Worm (Caenorhabditis elegans): Measurements from ENCODE around the gene ifet-1.
A peak's percentile ranks its signal among the peaks of the same experiment; 100 is the strongest.

The ifet-1 gene

DNA sequence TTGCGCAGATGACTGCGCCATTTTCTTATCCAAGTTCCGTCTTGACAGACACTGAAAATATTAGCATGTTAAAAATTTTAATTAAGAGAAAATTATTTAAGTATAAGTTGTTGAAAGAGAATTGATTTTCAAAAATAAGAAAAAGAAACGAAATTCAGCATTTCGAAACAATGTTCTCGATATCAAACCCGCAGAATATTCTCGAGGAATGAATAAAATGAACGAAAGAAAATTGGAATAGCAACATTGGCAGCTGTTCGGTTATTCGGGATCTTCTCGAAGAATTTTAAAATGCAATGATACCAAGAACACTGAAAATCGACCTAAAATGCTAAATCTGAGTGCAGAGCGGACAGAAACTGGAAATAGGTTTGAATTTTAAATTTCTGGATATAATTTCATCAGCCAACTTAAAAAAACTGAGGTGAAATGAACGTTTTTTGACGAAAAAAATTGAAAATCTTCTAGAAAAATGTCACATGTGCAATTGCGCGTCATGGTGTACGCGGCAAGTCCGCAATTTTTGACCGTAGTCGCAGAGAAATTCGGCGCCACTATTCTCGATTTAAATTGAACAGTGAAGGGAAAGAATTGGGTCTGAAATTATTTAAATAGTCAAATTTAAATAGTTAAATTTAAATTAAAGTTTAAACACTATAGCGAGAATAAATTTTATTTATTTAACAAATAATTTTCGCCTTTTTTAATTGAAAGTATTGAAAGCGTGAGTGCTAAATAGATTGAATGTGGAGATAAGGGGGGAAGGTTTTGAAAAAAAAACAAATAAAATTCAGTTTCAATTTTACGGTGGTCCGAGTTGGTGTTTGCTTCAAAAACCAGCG, 33.3 kb upstream of the ifet-1 start, which contains the start of the genes cct-5 and F25F2.1 (continued):
- no peak for TF ChIP-seq daf-12 (tag; optimal IDR thresholded peaks at IDR 0.05)
- no peak for TF ChIP-seq R02D3.7 (tag; optimal IDR thresholded peaks at IDR 0.05)
- TF ChIP-seq nhr-12 (tag; optimal IDR thresholded peaks at IDR 0.05) = no peak
- TF ChIP-seq elt-1 (tag; optimal IDR thresholded peaks at IDR 0.05) = peak; percentile 39
- TF ChIP-seq ceh-28 (tag; optimal IDR thresholded peaks at IDR 0.05) = no peak
- TF ChIP-seq hmg-11 (tag; optimal IDR thresholded peaks at IDR 0.05) = peak; percentile 72
- TF ChIP-seq mml-1 (tag; optimal IDR thresholded peaks at IDR 0.05) = no peak

DNA sequence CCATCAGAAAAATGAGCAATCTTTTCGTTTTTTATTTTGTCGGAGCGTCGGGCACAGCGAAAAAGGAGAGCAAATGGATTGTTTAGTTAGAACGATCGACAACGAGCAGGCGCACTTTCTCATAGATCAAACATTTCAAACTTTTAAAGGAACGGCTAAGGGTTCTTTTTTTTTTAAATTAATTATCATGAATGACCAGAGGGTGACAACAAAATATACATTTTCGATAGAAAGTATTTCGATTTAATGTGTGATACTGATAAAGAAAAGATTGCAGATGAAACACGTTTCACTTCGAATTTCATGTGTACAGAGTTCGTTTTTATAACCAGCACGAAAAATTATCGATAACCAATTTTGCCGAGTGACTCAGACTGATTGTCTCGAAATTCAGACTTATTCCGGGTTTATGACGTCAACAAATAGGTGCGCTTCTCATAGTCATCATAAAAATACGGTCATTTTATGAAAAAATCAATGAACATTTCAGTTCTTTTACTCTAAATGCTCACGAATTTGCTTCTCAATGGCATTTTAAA, 31.7 kb upstream of the ifet-1 start:
- TF ChIP-seq elt-2 (tag; optimal IDR thresholded peaks at IDR 0.05) = peak; percentile 74
- TF ChIP-seq egl-27 (tag; optimal IDR thresholded peaks at IDR 0.05) = no peak
- TF ChIP-seq pqm-1 (tag; optimal IDR thresholded peaks at IDR 0.05) = peak; percentile 90
- TF ChIP-seq jun-1 (tag; optimal IDR thresholded peaks at IDR 0.05) = peak; percentile 12

DNA sequence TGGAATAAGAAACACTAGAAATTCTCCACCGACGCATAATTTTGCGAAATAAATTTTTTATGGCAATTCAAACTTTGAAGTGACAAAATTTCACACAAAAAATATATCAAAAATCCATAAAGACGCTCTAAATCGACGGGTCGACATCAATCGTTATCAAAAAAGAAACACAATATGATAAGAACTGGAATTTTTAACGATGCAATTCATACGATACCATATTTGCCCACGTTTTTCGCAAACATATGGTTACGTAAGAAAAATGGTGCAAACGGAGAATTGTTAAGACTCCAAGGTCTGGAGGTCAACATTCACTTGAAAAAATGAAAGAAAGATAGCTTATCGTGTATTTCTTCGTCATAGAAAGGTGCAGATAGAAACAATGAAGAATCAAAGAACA, 31.2 kb upstream of the ifet-1 start:
- TF ChIP-seq nhr-77 (tag; optimal IDR thresholded peaks at IDR 0.05) (no peak), fkh-10 (GFP tag; optimal IDR thresholded peaks at IDR 0.05) (no peak), zag-1 (tag; optimal IDR thresholded peaks at IDR 0.05) (no peak), nhr-11 (tag; optimal IDR thresholded peaks at IDR 0.05) (no peak), pqm-1 (tag; optimal IDR thresholded peaks at IDR 0.05) (peak; percentile 35), pha-4 (tag; optimal IDR thresholded peaks at IDR 0.05) (peak; percentile 49), fkh-2 (tag; optimal IDR thresholded peaks at IDR 0.05) (no peak), elt-2 (tag; optimal IDR thresholded peaks at IDR 0.05) (peak; percentile 87)

DNA sequence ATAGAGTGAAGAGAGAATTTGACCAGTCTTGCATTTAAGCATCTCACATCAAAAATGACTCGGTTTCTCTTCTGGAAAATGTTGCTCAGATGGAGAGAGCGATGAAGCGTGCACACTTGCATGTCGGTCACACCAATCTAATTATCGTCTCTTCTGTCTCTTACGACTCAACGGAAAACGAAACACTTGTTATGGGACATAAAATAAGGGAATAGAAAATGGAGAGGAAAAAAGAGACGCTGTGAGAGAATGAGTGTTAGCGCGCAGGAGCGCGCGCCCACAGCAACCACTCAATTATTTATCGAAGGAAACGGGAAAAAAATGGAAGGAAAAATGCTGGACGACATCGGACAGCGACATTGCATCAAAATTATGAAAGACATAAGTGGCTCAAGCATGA, 30.8 kb upstream of the ifet-1 start:
- TF ChIP-seq ceh-16 (tag; optimal IDR thresholded peaks at IDR 0.05) (no peak), nhr-23 (tag; optimal IDR thresholded peaks at IDR 0.05) (no peak), nfya-1 (tag; optimal IDR thresholded peaks at IDR 0.05; ENCODE audit: insufficient read depth) (peak; percentile 55), mdl-1 (tag; optimal IDR thresholded peaks at IDR 0.05) (no peak), sea-2 (GFP tag; optimal IDR thresholded peaks at IDR 0.05) (no peak), elt-1 (tag; optimal IDR thresholded peaks at IDR 0.05) (no peak), skn-1 (tag; optimal IDR thresholded peaks at IDR 0.05) (no peak), lin-39 (tag; optimal IDR thresholded peaks at IDR 0.05) (peak; percentile 7), egl-27 (tag; optimal IDR thresholded peaks at IDR 0.05) (no peak), hmg-11 (tag; optimal IDR thresholded peaks at IDR 0.05) (peak; percentile 47), zag-1 (tag; optimal IDR thresholded peaks at IDR 0.05) (no peak), ceh-9 (tag; optimal IDR thresholded peaks at IDR 0.05) (no peak), elt-3 (tag; optimal IDR thresholded peaks at IDR 0.05) (no peak), ama-1 (optimal IDR thresholded peaks at IDR 0.05) (peak; percentile 51), nhr-12 (tag; optimal IDR thresholded peaks at IDR 0.05) (no peak), nhr-237 (tag; optimal IDR thresholded peaks at IDR 0.05) (no peak), fos-1 (tag; optimal IDR thresholded peaks at IDR 0.05) (no peak), fkh-10 (GFP tag; optimal IDR thresholded peaks at IDR 0.05) (peak; percentile 50), fkh-2 (tag; optimal IDR thresholded peaks at IDR 0.05) (no peak), pha-4 (tag; optimal IDR thresholded peaks at IDR 0.05) (no peak), lin-15B (tag; optimal IDR thresholded peaks at IDR 0.05) (no peak)

DNA sequence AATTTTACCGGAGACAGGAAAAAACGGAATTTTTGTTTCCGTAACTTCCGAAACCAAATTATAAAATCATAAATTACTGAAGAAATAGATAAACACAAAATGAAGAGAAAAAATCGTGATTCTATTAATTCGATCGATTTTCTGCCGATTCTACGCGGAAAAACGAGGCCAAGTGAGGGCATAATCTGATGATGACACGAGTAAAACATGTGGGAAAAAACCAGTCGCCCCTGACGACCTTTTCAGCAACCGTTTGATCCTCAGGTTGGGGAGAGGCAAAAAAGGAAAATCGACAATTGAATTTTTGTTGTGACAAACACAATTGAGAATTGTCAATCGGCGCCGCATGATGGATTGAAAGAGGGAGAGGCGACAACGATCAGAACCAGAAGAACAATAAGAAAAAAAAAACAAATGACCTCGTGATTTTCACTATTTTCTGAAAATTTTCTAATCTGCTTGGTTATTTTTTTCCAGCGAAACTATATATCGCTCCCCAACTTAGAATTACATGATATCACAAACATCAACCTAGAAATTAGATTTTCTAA, 30.1 kb upstream of the ifet-1 start:
- TF ChIP-seq nhr-237 (tag; optimal IDR thresholded peaks at IDR 0.05) (no peak), egl-5 (tag; optimal IDR thresholded peaks at IDR 0.05) (peak; percentile 19), nhr-25 (tag; optimal IDR thresholded peaks at IDR 0.05) (peak; percentile 73)
